Fruit fly (Drosophila melanogaster): ENCODE data around the gene CG17328.

Gene CG17328

DNA sequence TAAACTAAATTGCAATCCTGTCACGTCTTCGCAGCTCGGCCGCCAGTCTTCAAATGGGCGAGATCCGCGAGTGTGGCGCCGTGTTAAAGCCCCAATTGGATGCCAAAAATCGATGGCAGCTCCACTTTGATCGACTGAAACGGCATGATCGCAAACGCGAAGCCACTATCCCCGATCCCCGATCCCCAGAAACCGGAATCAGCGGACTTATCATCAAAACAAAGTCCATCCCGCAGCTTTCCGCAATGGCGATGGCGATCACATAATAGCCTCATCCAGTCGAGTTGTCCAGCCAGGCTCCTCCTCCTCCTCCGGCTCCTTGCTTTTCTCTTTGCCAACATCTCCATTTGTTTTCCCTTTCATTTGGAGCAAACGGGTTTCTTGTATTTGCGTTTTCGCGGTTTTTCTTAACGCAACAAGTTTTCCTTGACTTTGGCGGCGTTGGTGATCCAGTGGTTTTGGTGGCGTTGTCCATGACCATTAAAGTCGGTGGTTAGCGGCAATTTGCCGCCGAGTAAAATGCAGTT lies 6.7 kb upstream of the CG17328 start, which contains the start of gene CG13258:
Gene CG13258 (minus strand): TSS at position 51 of the 527 bp plus-strand sequence.
- TF ChIP-seq ttk (optimal IDR thresholded peaks at IDR 0.05) (no peak), h (optimal IDR thresholded peaks at IDR 0.05) (no peak), psq (optimal IDR thresholded peaks at IDR 0.05) (no peak), insv (optimal IDR thresholded peaks at IDR 0.05) (no peak), Sin3A (optimal IDR thresholded peaks at IDR 0.05) (no peak), Myc (optimal IDR thresholded peaks at IDR 0.05) (no peak)

DNA sequence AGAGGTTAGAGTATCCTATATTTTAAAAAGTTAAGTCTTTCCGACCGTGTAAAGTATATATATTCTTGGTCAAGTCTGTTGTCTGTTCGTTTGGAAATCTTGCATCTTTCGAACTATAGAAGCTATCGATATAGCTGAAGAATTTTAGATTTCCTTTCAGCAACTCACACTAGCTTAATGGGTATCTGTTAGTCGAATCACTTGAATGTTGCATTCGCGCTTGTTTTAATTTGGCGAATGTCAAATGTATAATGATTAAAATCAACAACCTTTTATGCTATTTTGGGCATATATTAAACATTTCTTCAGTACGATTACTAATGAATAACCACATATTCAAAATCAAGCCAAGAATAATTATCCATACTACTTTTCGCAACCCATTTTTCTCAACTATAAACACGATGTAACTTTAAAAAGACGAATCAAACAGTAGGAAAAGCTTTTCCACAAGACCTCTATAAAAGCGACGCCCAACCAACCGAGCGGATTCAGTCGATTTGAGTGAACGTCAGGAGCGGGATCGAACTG lies 6.0 kb upstream of the CG17328 start, which contains the start of gene Cyp303a1:
Gene Cyp303a1 (plus strand): TSS at position 481 of the 531 bp plus-strand sequence.
- no peak for TF ChIP-seq Myc (optimal IDR thresholded peaks at IDR 0.05)
- TF ChIP-seq insv (optimal IDR thresholded peaks at IDR 0.05): no peak
- no peak for TF ChIP-seq ttk (optimal IDR thresholded peaks at IDR 0.05)
- no peak for TF ChIP-seq h (optimal IDR thresholded peaks at IDR 0.05)
- TF ChIP-seq Sin3A (optimal IDR thresholded peaks at IDR 0.05): no peak
- no peak for TF ChIP-seq psq (optimal IDR thresholded peaks at IDR 0.05)

DNA sequence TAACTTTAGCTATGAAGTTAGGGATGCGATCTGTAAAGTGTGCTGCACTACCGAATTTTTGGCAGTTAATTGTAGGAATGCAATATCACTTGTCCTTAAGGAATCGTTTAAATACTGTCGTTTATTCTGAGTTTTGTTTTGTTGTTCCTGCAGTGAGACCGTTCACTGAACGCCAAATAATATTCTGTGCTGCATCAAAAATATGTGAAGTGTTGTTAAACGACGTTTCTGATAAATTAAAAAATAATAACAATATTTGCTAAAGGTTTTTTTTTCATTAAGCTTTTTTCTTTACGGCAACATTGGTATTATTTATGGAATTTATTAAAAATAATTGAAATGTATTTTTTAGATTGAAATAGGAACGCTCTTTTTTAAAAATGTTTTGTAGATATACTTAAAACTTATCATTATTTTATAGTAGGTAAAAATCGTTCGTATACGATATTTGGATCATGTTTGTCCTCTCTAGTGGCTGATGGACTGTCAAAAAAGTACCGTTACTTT lies 3.1 kb downstream of the CG17328 start, which contains the start of gene GMF:
Gene GMF (minus strand): TSS at position 182 of the 507 bp plus-strand sequence.
- no peak for TF ChIP-seq h (optimal IDR thresholded peaks at IDR 0.05)
- no peak for TF ChIP-seq ttk (optimal IDR thresholded peaks at IDR 0.05)
- TF ChIP-seq Myc (optimal IDR thresholded peaks at IDR 0.05): no peak

DNA sequence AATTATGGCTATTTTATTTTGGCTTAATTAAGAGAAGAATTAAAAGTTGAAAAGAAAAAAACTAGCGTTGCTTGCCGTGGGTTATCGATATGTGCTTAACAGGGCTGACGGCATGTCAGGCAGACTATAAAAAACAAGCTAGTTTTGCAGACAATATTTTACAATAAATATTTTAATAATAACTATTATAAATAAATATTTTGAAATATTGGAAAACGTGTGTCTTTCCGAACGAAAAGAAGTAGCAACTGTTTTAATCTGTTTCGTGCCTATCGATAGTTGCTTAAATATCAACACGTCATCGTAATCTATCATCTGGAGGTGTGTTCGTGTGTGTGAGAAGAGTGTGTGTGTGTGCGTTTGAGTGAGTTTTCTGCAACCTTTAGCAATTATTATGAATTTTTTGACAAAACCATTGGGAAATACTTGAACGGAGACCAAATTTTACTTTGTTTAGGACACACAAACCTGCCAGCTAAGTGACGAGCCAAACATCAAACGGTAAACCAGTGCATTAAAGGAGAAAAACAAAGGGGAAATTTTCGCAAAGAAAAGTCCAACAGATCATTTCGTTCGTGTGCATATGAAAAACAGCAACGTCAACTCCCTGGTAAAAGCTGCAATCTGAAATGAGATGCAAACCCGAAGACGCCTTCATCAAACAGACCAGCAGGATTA lies 7.4 kb downstream of the CG17328 start, which contains the start of the genes CG5861 and Syx5:
Gene CG5861 (minus strand): TSS at position 273 of the 678 bp plus-strand sequence.
Gene Syx5 (plus strand): TSS at position 321 of the 678 bp plus-strand sequence.
- TF ChIP-seq h (optimal IDR thresholded peaks at IDR 0.05) (no peak), psq (optimal IDR thresholded peaks at IDR 0.05) (no peak), ttk (optimal IDR thresholded peaks at IDR 0.05) (no peak)

DNA sequence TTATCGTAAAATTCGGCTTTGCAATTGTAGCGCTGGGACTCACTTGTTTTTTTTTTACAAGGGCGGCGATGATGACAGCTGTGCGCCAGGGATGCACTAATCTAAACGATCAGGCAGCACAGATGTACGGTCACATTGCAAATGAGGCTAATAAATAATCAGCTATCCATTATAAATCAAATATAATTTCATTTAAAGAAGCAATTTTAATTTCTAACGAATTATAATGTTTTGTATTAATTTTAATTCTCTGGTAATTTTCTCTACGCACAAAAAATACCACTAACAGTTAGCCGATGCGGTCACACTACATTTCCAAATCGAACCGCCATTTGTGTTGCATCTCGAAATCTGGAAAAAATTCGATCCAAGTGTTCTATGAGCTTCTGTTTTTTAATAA lies 10.9 kb downstream of the CG17328 start, which contains the start of the genes cni and fzy:
Gene cni (minus strand): TSS at position 79 of the 400 bp plus-strand sequence.
Gene fzy (plus strand): TSS at position 309 of the 400 bp plus-strand sequence.
- no peak for TF ChIP-seq insv (optimal IDR thresholded peaks at IDR 0.05)
- no peak for TF ChIP-seq h (optimal IDR thresholded peaks at IDR 0.05)
- TF ChIP-seq psq (optimal IDR thresholded peaks at IDR 0.05): no peak
- TF ChIP-seq Sin3A (optimal IDR thresholded peaks at IDR 0.05): no peak
- no peak for TF ChIP-seq ttk (optimal IDR thresholded peaks at IDR 0.05)
- no peak for TF ChIP-seq Myc (optimal IDR thresholded peaks at IDR 0.05)

DNA sequence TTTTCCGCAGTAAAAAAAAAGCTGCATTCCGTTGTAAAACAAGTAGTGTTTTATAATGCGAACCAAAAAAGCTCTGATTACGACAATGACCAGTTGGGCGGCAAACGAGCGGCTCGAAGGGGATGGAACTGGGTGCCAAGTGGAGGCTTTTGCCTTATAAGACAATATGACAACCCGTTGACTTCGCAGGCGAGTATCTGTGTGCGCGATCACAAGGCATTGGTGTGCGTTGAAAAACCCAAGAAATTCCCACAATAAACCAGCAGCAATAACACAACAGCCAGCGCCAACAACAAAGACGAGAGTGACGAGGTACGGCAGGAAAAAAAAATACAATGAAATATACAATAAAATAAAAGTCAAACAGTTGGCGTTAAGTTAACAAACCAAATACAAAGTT lies 15.3 kb downstream of the CG17328 start:
- no peak for TF ChIP-seq h (optimal IDR thresholded peaks at IDR 0.05)
- no peak for TF ChIP-seq Myc (optimal IDR thresholded peaks at IDR 0.05)
- no peak for TF ChIP-seq insv (optimal IDR thresholded peaks at IDR 0.05)
- no peak for TF ChIP-seq ttk (optimal IDR thresholded peaks at IDR 0.05)
- TF ChIP-seq psq (optimal IDR thresholded peaks at IDR 0.05): no peak
- TF ChIP-seq Sin3A (optimal IDR thresholded peaks at IDR 0.05): no peak

DNA sequence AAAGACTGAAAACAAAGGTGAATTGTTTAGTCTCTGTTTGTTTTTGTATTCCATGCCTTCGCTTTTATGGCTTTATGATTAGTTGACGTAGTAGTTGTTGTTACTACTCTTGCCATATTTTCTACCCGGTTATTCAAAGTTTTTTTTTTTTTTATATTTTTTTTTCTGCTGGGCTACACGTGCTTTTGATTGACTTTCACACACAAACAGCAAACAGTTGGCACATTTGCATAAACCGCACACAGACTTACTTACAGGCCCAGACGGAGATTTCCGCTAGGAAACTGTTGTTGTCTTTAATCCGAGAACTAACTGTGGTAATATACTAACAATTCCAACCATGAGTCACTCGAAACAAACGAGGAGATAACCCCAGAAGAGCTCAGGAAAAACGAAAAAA lies 16.1 kb downstream of the CG17328 start:
- TF ChIP-seq h (optimal IDR thresholded peaks at IDR 0.05): no peak
- no peak for TF ChIP-seq Myc (optimal IDR thresholded peaks at IDR 0.05)
- TF ChIP-seq Sin3A (optimal IDR thresholded peaks at IDR 0.05): no peak
- no peak for TF ChIP-seq psq (optimal IDR thresholded peaks at IDR 0.05)
- TF ChIP-seq insv (optimal IDR thresholded peaks at IDR 0.05): no peak
- TF ChIP-seq ttk (optimal IDR thresholded peaks at IDR 0.05): no peak

DNA sequence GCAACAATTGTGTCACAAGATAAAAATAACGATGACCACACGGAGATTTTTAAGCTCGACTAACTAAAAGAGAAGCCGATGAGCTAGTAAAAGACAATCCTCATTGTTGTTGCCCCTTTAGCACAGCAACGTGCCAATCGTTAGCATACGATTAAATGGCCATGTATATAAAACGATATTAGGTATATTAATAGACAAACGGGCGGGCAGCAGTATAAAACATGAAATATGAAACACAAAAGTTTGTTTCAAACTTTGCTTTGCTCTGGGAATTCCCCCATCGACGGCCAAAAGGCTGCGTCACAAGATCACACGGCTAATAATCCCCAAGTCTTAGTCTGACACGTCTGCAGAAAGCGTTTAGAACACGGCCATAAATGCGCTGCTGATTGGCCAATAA lies 16.7 kb downstream of the CG17328 start:
- TF ChIP-seq Myc (optimal IDR thresholded peaks at IDR 0.05): no peak
- TF ChIP-seq psq (optimal IDR thresholded peaks at IDR 0.05): no peak

DNA sequence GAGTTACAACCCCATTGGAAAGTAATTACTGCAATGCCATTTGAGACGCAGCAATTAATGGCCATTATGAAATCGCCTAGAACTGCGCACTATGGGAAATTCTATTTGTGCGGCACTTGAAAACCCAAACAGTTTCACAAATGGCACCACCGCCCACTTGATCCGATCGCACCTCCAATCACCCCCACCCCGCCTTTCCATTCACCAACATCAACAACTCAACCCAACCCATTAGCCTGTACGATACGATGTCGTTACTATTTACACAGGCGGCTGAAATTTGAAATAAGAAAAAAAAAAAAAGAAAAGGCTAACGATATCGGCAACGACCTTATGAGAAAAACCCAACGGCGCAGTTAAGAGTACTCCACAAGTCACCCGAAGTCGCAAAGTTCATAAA lies 17.4 kb downstream of the CG17328 start:
- TF ChIP-seq ttk (optimal IDR thresholded peaks at IDR 0.05): no peak
- no peak for TF ChIP-seq h (optimal IDR thresholded peaks at IDR 0.05)
- no peak for TF ChIP-seq Myc (optimal IDR thresholded peaks at IDR 0.05)
- no peak for TF ChIP-seq insv (optimal IDR thresholded peaks at IDR 0.05)
- TF ChIP-seq psq (optimal IDR thresholded peaks at IDR 0.05): no peak
- no peak for TF ChIP-seq Sin3A (optimal IDR thresholded peaks at IDR 0.05)

DNA sequence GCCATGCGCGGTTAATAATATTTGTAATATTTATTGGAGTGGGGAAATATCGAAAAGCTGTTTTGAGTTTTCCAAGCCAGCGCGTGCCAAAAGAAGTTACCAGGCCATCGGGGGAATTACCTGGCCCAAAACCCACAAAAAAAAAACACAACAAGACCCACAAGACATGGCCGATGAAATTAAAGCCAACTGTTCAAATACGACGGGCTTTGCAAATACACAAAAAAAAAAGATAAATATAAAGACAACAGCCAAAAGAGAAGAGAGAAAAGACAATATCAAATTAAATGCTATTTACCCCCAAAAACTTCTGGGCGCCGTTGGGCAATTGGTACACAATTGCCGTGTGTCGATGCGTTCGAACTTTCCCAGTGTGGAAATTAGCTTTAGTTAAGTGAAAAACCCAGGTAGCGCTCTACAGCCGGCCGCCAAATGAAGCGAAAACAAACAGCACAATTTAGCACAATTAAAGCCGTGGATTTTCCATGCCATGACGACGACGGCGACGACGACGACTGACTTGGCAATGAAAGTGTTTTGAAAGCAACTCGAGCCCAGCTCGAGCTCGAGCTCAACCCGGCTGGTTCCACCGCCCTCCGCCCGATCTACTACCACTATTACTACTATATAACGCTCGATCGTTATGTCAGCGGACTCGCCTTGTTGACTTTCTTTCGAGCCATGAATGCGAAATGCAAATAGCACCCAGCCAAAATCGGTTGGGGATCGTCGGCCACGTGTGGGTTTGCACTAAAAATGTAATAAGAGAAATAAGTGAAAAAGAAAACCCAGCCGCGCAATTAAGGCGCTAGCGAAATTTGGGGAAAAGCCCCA lies 18.3 kb downstream of the CG17328 start:
- TF ChIP-seq Sin3A (optimal IDR thresholded peaks at IDR 0.05) (no peak), h (optimal IDR thresholded peaks at IDR 0.05) (no peak), ttk (optimal IDR thresholded peaks at IDR 0.05) (no peak), psq (optimal IDR thresholded peaks at IDR 0.05) (no peak), insv (optimal IDR thresholded peaks at IDR 0.05) (no peak), Myc (optimal IDR thresholded peaks at IDR 0.05) (no peak)

DNA sequence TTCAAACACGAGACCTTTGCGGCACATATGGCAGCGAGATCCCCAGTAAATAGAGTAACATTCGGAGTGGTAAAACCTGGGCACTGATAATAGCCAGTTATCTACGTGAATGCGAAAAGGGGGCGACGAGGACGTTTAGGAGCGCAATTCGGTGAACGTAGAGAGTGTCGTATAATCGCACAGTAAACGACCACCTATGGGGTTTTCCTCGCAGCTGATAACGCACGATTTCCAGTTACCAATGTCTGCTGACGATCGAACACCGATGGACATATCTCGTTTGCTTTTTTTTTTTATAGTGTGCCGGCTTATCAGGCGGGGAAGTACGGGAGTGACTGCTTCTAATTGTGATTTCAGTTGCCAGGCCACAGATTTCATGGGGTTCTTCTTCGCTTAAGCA lies 20.0 kb downstream of the CG17328 start:
- TF ChIP-seq insv (optimal IDR thresholded peaks at IDR 0.05): no peak
- TF ChIP-seq ttk (optimal IDR thresholded peaks at IDR 0.05): no peak
- no peak for TF ChIP-seq psq (optimal IDR thresholded peaks at IDR 0.05)
- no peak for TF ChIP-seq h (optimal IDR thresholded peaks at IDR 0.05)
- TF ChIP-seq Myc (optimal IDR thresholded peaks at IDR 0.05): no peak
- TF ChIP-seq Sin3A (optimal IDR thresholded peaks at IDR 0.05): no peak

DNA sequence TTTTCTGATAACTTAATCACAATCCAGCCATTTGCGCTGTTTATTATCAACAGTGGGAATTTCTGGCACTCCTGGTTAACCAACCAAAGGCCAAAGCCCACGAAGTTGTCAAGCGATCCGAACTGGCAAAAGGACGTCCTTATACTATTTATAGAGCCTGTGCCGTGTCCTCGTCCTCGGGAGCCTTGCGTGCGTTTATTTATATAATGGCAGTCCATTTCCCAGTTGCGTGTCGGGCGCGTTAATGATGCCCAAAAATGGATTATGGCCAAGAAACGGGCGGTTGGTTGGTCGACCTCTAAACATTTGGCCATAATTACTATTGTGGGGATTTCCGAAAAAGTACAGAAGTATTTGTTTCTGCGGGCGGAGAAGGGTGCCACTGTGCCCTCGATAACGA lies 20.7 kb downstream of the CG17328 start:
- TF ChIP-seq insv (optimal IDR thresholded peaks at IDR 0.05): no peak
- no peak for TF ChIP-seq psq (optimal IDR thresholded peaks at IDR 0.05)
- no peak for TF ChIP-seq h (optimal IDR thresholded peaks at IDR 0.05)

Measured in Kc167 (cell line).